Fruit fly (Drosophila melanogaster): ENCODE measurements around the gene aurA.
"Not testable (repeated sequence)": the region's sequence is repeated elsewhere in the genome, so short reads cannot be mapped to it uniquely, and the experiment has no call there.

The aurA gene

DNA sequence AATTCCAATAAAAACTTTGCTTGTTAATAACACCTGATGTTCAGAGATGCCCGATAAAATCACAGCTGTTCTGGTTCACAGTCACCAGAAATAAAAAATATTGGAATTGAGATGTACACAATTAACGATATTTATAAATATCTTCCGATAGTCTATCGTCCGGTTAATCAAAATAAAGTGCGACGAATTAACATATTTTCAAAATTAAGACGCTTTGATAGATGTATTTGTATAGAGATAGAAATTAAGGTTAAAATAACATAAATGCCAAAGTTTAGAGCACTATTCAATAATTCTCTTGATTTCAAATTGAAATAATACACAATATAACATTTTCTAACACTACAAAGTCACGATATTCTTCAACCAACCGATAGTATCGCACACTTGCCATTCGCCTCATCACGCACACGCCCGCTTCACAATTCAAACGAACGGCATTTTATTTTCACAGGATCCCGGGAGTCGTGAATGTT is at the start of gene aurA, which contains the start of gene CG3281:
Gene aurA, plus strand, starts transcription at position 386 of the 476 bp plus-strand sequence.
Gene CG3281, minus strand, starts transcription at position 67 of the 476 bp plus-strand sequence.
- no peak for TF ChIP-seq insv (optimal IDR thresholded peaks at IDR 0.05)
- TF ChIP-seq ttk (optimal IDR thresholded peaks at IDR 0.05): no peak
- TF ChIP-seq psq (optimal IDR thresholded peaks at IDR 0.05): no peak
- peak; percentile 94 for TF ChIP-seq Sin3A (optimal IDR thresholded peaks at IDR 0.05)
- no peak for TF ChIP-seq Myc (optimal IDR thresholded peaks at IDR 0.05)
- TF ChIP-seq h (optimal IDR thresholded peaks at IDR 0.05): no peak

- TF ChIP-seq Myc (optimal IDR thresholded peaks at IDR 0.05): no peak
Measured at dm6 chr3R:11920605-11921004, 42.3 kb upstream of the aurA start.

DNA sequence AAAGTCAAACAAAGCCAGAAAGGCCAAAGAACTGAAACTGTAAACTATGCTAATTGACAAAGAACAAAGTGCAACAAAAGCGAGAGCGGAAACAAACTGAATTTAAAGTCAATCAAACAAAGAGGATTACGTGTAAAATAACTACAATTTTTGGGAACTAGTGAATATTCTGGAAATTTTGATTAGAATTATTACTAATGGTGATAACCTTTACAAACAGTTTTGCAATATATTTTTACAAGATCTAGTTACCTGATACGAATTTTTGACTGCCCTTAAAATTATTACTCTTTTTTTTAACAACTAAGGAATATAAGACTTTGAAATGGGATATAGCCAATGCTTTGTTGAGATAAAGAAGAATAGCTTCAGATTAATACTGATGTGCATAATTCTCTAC is 32.0 kb upstream of the aurA start, which contains the start of gene CG14731:
Gene CG14731, plus strand, starts transcription at position 301 of the 400 bp plus-strand sequence.
- TF ChIP-seq h (optimal IDR thresholded peaks at IDR 0.05) (no peak), Sin3A (optimal IDR thresholded peaks at IDR 0.05) (no peak), ttk (optimal IDR thresholded peaks at IDR 0.05) (no peak), Myc (optimal IDR thresholded peaks at IDR 0.05) (no peak), psq (optimal IDR thresholded peaks at IDR 0.05) (no peak), insv (optimal IDR thresholded peaks at IDR 0.05) (no peak)

dm6 chr3R:11933903-11934302 is 29.0 kb upstream of the aurA start:
- no peak for TF ChIP-seq psq (optimal IDR thresholded peaks at IDR 0.05)
- TF ChIP-seq insv (optimal IDR thresholded peaks at IDR 0.05): no peak
- no peak for TF ChIP-seq Sin3A (optimal IDR thresholded peaks at IDR 0.05)
- TF ChIP-seq h (optimal IDR thresholded peaks at IDR 0.05): no peak
- TF ChIP-seq Myc (optimal IDR thresholded peaks at IDR 0.05): no peak
- TF ChIP-seq ttk (optimal IDR thresholded peaks at IDR 0.05): no peak

dm6 chr3R:11937427-11938114 is 25.4 kb upstream of the aurA start:
- no peak for TF ChIP-seq h (optimal IDR thresholded peaks at IDR 0.05)

DNA sequence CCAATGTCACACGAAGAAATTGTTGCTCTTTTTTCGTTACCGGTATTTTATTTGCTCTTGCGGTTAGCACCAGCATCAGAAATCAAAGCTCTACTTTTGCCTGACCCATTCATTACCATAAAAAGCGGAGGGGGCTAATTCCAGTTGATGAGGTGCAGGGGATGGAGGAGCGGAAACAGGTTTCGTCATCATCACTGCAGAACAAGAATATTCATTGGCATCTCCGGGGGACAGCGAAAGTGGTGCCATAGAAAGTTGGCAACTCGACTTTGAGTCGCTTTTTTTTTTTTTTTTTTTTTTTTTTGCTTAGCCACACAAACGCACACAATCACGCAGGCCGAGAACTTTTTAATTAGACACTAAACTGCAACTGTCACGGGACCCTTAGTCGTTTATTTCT is 21.8 kb upstream of the aurA start:
- no peak for TF ChIP-seq insv (optimal IDR thresholded peaks at IDR 0.05)
- no peak for TF ChIP-seq ttk (optimal IDR thresholded peaks at IDR 0.05)
- TF ChIP-seq Sin3A (optimal IDR thresholded peaks at IDR 0.05): no peak
- no peak for TF ChIP-seq h (optimal IDR thresholded peaks at IDR 0.05)
- TF ChIP-seq Myc (optimal IDR thresholded peaks at IDR 0.05): no peak
- TF ChIP-seq psq (optimal IDR thresholded peaks at IDR 0.05): no peak

- TF ChIP-seq ttk (optimal IDR thresholded peaks at IDR 0.05): no peak
- TF ChIP-seq Sin3A (optimal IDR thresholded peaks at IDR 0.05): no peak
Measured at dm6 chr3R:11945450-11946317, 17.2 kb upstream of the aurA start.

DNA sequence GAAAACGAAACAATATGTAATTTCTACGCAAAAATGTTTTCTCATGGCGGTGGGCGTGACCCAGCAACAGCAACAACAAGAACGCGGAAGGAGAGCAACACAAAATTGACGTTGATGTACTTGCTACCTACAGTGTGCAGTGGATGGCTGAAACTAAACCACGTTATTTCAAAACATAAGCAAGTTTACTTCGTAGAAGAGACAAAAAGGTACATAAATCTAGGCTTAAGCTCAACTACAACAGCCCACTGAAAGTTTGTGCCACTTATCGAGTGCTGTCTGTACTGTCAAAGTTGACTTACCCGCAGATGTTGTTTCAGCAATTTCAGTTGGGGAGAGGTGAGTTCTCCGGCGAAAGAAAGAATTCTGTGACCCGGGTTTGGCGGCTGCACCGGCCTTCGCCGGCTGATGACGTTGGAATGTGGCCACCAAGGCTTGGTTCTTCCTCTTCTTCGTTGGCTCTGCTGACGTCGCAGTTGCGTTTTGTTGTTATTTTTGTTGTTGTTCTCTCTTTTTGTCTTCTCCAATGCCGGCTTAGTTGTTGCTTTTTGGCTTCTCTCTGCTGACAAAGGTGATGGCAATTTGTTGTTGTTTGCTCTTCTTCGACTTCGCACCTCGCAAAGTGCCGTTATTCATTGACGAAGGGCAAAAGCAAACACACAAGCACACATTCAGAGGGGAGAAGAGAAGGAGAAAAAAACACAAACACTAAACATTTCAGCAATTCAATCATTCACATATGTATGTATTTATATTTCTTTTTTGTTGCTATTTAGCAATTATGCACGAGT is 15.7 kb upstream of the aurA start:
- TF ChIP-seq Sin3A (optimal IDR thresholded peaks at IDR 0.05) (no peak), Myc (optimal IDR thresholded peaks at IDR 0.05) (no peak), insv (optimal IDR thresholded peaks at IDR 0.05) (no peak), ttk (optimal IDR thresholded peaks at IDR 0.05) (no peak), psq (optimal IDR thresholded peaks at IDR 0.05) (no peak), h (optimal IDR thresholded peaks at IDR 0.05) (no peak)

- TF ChIP-seq Myc (optimal IDR thresholded peaks at IDR 0.05): no peak
- TF ChIP-seq h (optimal IDR thresholded peaks at IDR 0.05): no peak
- no peak for TF ChIP-seq insv (optimal IDR thresholded peaks at IDR 0.05)
- no peak for TF ChIP-seq Sin3A (optimal IDR thresholded peaks at IDR 0.05)
- no peak for TF ChIP-seq ttk (optimal IDR thresholded peaks at IDR 0.05)
Measured at dm6 chr3R:11947959-11948358, 15.0 kb upstream of the aurA start.

DNA sequence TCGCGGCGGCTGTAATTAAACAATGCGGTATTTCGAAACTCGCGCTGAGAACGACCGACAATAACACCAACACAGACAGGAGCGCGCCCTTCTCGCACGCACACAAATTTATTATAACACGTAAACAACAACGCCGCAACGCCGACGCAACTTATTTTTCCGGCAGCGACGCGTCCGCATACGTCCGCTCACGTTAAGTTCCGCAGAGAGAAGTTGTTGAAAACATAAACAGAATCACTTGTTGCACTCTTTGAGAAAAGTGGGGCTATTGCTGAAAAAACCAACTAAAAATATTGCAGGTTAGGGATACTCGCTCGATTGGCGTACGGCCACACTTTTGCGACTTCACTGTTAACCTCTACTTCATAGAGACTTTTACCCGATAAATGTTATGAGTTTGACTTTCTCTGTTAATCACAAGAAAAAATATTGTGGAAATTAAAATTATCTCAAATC is 14.0 kb upstream of the aurA start, which contains the start of gene Cad87A:
Gene Cad87A, minus strand, starts transcription at position 227 of the 456 bp plus-strand sequence.
- no peak for TF ChIP-seq insv (optimal IDR thresholded peaks at IDR 0.05)

- TF ChIP-seq h (optimal IDR thresholded peaks at IDR 0.05) (no peak), insv (optimal IDR thresholded peaks at IDR 0.05) (no peak), ttk (optimal IDR thresholded peaks at IDR 0.05) (no peak)
Measured at dm6 chr3R:11949387-11950029, 13.4 kb upstream of the aurA start, which contains the start of gene CG31211. CG31211 (plus strand) TSS chr3R:11949680.

DNA sequence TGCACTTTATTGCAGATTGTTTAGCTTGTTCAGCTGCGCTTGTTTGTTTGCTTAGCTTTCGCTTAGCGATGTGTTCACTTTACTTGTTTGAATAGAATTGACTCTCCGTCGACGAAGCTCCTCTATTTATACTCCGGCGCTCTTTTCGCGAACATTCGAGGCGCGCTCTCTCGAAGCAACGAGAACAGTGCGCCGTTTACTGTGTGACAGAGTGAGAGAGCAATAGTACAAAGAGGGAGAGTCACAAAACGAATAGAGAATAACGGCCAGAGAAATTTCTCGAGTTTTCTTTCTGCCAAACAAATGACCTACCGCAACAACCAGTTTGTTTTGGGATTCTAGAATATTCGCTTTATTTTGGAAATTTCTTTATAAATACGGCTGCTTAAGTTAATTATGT is 6.5 kb upstream of the aurA start, which contains the start of gene Hsp70Aa:
Gene Hsp70Aa, minus strand, starts transcription at position 101 of the 400 bp plus-strand sequence.
- TF ChIP-seq Myc, psq, ttk (optimal IDR thresholded peaks at IDR 0.05): not testable (repeated sequence)
